Worm (Caenorhabditis elegans): ENCODE results near the gene fbxc-58.
A peak's percentile ranks its signal among the peaks of the same experiment; 100 is the strongest.

fbxc-58 gene

ce11 chrIV:9333007-9333406 lies 38.3 kb upstream of the fbxc-58 start (continued):
- TF ChIP-seq R02D3.7 (tag; optimal IDR thresholded peaks at IDR 0.05) (no peak), ztf-1 (GFP tag; conservative IDR thresholded peaks at IDR 0.05) (no peak), mab-5 (tag; optimal IDR thresholded peaks at IDR 0.05) (no peak), crh-2 (tag; optimal IDR thresholded peaks at IDR 0.05) (peak; percentile 73), sma-3 (GFP tag; optimal IDR thresholded peaks at IDR 0.05) (no peak), lin-13 (GFP tag; optimal IDR thresholded peaks at IDR 0.05) (no peak), aly-2 (tag; optimal IDR thresholded peaks at IDR 0.05) (no peak), lsy-2 (tag; optimal IDR thresholded peaks at IDR 0.05) (no peak)

ce11 chrIV:9335552-9336251 lies 35.6 kb upstream of the fbxc-58 start, which contains the start of the genes coa-4 and T20D3.14:
Gene coa-4 (minus strand): TSS chrIV:9335602.
Gene T20D3.14 (minus strand): TSS chrIV:9335909.
- TF ChIP-seq C34F6.9 (tag; optimal IDR thresholded peaks at IDR 0.05) (peak; percentile 56), aly-2 (tag; optimal IDR thresholded peaks at IDR 0.05) (no peak), Y55F3AM.14 (GFP tag; optimal IDR thresholded peaks at IDR 0.05) (no peak), lin-39 (tag; optimal IDR thresholded peaks at IDR 0.05) (no peak), ztf-4 (tag; optimal IDR thresholded peaks at IDR 0.05) (no peak), F13H6.1 (tag; optimal IDR thresholded peaks at IDR 0.05) (peak; percentile 28), peb-1 (tag; optimal IDR thresholded peaks at IDR 0.05) (no peak), gmeb-1 (tag; optimal IDR thresholded peaks at IDR 0.05) (peak; percentile 40), nhr-11 (tag; optimal IDR thresholded peaks at IDR 0.05) (no peak), fos-1 (tag; optimal IDR thresholded peaks at IDR 0.05) (peak; percentile 63), ztf-11 (tag; optimal IDR thresholded peaks at IDR 0.05) (no peak), nhr-21 (tag; optimal IDR thresholded peaks at IDR 0.05) (no peak), nhr-23 (tag; optimal IDR thresholded peaks at IDR 0.05) (no peak), nhr-129 (tag; optimal IDR thresholded peaks at IDR 0.05) (peak; percentile 59), zag-1 (tag; optimal IDR thresholded peaks at IDR 0.05) (no peak), crh-2 (tag; optimal IDR thresholded peaks at IDR 0.05) (peak; percentile 66), lin-13 (GFP tag; optimal IDR thresholded peaks at IDR 0.05) (peak; percentile 23), elt-1 (tag; optimal IDR thresholded peaks at IDR 0.05) (no peak), R02D3.7 (tag; optimal IDR thresholded peaks at IDR 0.05) (no peak), nhr-25 (tag; optimal IDR thresholded peaks at IDR 0.05) (peak; percentile 23), sma-9 (GFP tag; optimal IDR thresholded peaks at IDR 0.05) (no peak), sma-9 (tag; optimal IDR thresholded peaks at IDR 0.05) (no peak), sma-3 (GFP tag; optimal IDR thresholded peaks at IDR 0.05) (peak; percentile 19), alr-1 (tag; optimal IDR thresholded peaks at IDR 0.05) (no peak), unc-55 (GFP tag; optimal IDR thresholded peaks at IDR 0.05) (peak; percentile 39), ZK546.5 (tag; optimal IDR thresholded peaks at IDR 0.05) (no peak), unc-39 (tag; optimal IDR thresholded peaks at IDR 0.05) (no peak), elt-3 (tag; optimal IDR thresholded peaks at IDR 0.05) (no peak), ztf-1 (GFP tag; conservative IDR thresholded peaks at IDR 0.05) (no peak), nhr-6 (tag; optimal IDR thresholded peaks at IDR 0.05) (no peak), skn-1 (tag; optimal IDR thresholded peaks at IDR 0.05) (no peak), unc-62 (GFP tag; optimal IDR thresholded peaks at IDR 0.05) (no peak), mab-5 (tag; optimal IDR thresholded peaks at IDR 0.05) (no peak), dmd-4 (tag; optimal IDR thresholded peaks at IDR 0.05) (no peak), ceh-16 (tag; optimal IDR thresholded peaks at IDR 0.05) (no peak), nhr-12 (tag; optimal IDR thresholded peaks at IDR 0.05) (no peak), egl-27 (tag; optimal IDR thresholded peaks at IDR 0.05) (no peak), mbf-1 (tag; optimal IDR thresholded peaks at IDR 0.05) (no peak), ama-1 (optimal IDR thresholded peaks at IDR 0.05) (no peak), lin-11 (tag; optimal IDR thresholded peaks at IDR 0.05) (no peak), sem-4 (tag; optimal IDR thresholded peaks at IDR 0.05) (peak; percentile 25), blmp-1 (tag; optimal IDR thresholded peaks at IDR 0.05; ENCODE audit: insufficient read depth) (no peak), nhr-237 (tag; optimal IDR thresholded peaks at IDR 0.05) (no peak), nhr-77 (tag; optimal IDR thresholded peaks at IDR 0.05) (no peak), lsy-2 (tag; optimal IDR thresholded peaks at IDR 0.05) (peak in 1 of 2 experiments; percentile 69), nhr-10 (tag; optimal IDR thresholded peaks at IDR 0.05) (no peak), mdl-1 (tag; optimal IDR thresholded peaks at IDR 0.05) (no peak), ceh-82 (tag; optimal IDR thresholded peaks at IDR 0.05) (no peak), snpc-4 (tag; optimal IDR thresholded peaks at IDR 0.05) (no peak)

Data from whole organism, L2 larva.